Worm (Caenorhabditis elegans): ENCODE data around the gene unc-116.

unc-116 gene

DNA sequence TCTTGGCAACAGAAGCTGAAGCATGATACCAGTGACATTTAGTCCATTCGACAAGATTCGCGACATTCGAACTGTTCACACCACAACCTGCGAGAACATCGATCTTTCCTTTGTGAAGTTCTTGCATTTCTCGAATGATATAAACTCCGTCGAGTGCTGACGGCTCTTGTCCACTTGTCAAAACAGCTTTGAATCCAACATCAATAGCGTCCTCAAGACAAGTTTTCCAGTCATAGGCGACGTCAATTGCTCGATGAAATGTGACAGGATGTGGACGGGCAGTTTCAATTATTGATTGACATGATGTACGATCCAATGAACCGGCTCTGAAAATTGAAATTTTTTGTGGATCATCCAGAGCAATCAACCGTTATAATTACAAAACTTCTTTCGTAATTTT is 47.7 kb upstream of the unc-116 start:
- TF ChIP-seq ceh-40 (GFP tag; IDR thresholded peaks at IDR 0.05) (no peak), D2030.7 (GFP tag; IDR thresholded peaks at IDR 0.05) (no peak), zim-3 (tag; optimal IDR thresholded peaks at IDR 0.05) (no peak), hlh-12 (tag; optimal IDR thresholded peaks at IDR 0.05) (no peak), C06A6.2 (GFP tag; conservative IDR thresholded peaks at IDR 0.05) (no peak), sea-2 (GFP tag; IDR thresholded peaks at IDR 0.05) (no peak)

DNA sequence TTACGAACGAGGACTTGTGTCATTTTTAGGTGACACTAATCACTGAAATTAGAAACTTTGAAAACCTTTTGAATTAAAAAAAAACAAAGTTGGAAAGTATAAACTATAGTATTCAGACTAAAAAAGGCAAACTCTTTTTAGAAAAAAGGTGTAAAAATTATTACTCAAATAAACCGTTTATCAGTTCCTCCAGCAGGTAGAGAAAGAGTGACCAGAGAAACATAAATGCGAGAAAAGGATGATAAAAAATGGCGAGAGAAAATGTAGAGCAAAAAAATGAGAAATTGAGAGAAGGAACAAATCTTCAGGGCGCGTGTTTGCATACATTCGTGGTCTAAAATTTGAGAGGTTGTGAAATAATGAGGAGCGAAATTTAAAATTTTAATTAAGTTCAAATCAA is 46.9 kb upstream of the unc-116 start, which contains the start of gene lap-1:
lap-1 (minus strand) TSS at position 42 of the 400 bp plus-strand sequence.
- TF ChIP-seq nhr-80 (tag; optimal IDR thresholded peaks at IDR 0.05) (peak; percentile 48), cebp-1 (GFP tag; IDR thresholded peaks at IDR 0.05) (no peak), cebp-1 (tag; optimal IDR thresholded peaks at IDR 0.05) (peak; percentile 28), sea-2 (GFP tag; IDR thresholded peaks at IDR 0.05) (no peak), ets-4 (GFP tag; optimal IDR thresholded peaks at IDR 0.05) (no peak), F52B5.7 (tag; optimal IDR thresholded peaks at IDR 0.05) (no peak)

DNA sequence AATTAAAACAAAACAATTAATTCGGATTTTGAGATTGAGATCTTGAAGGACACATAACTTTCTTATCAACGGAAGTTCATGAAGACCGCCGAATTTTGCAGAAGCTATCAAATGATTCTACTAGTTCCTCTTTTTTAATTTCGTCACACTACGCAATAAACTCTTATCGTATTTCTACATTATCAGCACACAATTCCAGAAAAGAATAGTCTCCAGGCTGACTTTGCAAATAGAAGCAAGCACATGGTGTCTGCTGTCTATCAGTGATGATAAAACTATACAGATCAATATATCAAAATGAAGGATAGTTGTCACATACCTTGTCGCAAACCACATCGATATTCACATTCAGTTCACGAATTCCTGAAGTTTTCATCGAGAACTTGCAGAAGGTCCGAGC is 45.5 kb upstream of the unc-116 start:
- TF ChIP-seq hrde-1 (tag; optimal IDR thresholded peaks at IDR 0.05; ENCODE audit: borderline replicate concordance): no peak
- no peak for TF ChIP-seq nfya-2 (GFP tag; IDR thresholded peaks at IDR 0.05)
- no peak for TF ChIP-seq T07F8.4 (tag; optimal IDR thresholded peaks at IDR 0.05)
- TF ChIP-seq somi-1 (GFP tag; optimal IDR thresholded peaks at IDR 0.05): no peak
- TF ChIP-seq ztf-28 (GFP tag; IDR thresholded peaks at IDR 0.05): no peak
- no peak for TF ChIP-seq F55B11.4 (tag; optimal IDR thresholded peaks at IDR 0.05; ENCODE audit: borderline replicate concordance, insufficient read depth)
- 0 out of 2 replicates have a peak, but pooled peaks have one; percentile 35 for TF ChIP-seq cebp-1 (GFP tag; IDR thresholded peaks at IDR 0.05)
- TF ChIP-seq cebp-1 (tag; optimal IDR thresholded peaks at IDR 0.05): no peak
- no peak for TF ChIP-seq tlf-1 (GFP tag; optimal IDR thresholded peaks at IDR 0.05)
- TF ChIP-seq ets-4 (GFP tag; optimal IDR thresholded peaks at IDR 0.05): peak; percentile 66
- TF ChIP-seq nhr-80 (tag; optimal IDR thresholded peaks at IDR 0.05): peak; percentile 97
- TF ChIP-seq nfyb-1 (GFP tag; IDR thresholded peaks at IDR 0.05): 0 out of 2 replicates have a peak, but pooled peaks have one; percentile 42
- TF ChIP-seq dpl-1 (GFP tag; optimal IDR thresholded peaks at IDR 0.05): no peak
- no peak for TF ChIP-seq die-1 (tag; optimal IDR thresholded peaks at IDR 0.05)
- TF ChIP-seq ama-1 (optimal IDR thresholded peaks at IDR 0.05): no peak
- no peak for TF ChIP-seq ama-1 (GFP tag; optimal IDR thresholded peaks at IDR 0.05)
- no peak for TF ChIP-seq ceh-91 (GFP tag; IDR thresholded peaks at IDR 0.05)
- TF ChIP-seq rec-8 (tag; optimal IDR thresholded peaks at IDR 0.05): no peak
- TF ChIP-seq tbx-9 (tag; optimal IDR thresholded peaks at IDR 0.05; ENCODE audit: borderline replicate concordance): no peak
- TF ChIP-seq dox-1 (GFP tag; IDR thresholded peaks at IDR 0.05): peak; percentile 44; the same call in 1 of the 2 replicates
- no peak for TF ChIP-seq snpc-1.1 (tag; optimal IDR thresholded peaks at IDR 0.05; ENCODE audit: insufficient read depth)
- no peak for TF ChIP-seq sea-2 (GFP tag; IDR thresholded peaks at IDR 0.05)
- no peak for TF ChIP-seq bed-1 (GFP tag; IDR thresholded peaks at IDR 0.05)
- TF ChIP-seq attf-6 (GFP tag; IDR thresholded peaks at IDR 0.05): no peak

DNA sequence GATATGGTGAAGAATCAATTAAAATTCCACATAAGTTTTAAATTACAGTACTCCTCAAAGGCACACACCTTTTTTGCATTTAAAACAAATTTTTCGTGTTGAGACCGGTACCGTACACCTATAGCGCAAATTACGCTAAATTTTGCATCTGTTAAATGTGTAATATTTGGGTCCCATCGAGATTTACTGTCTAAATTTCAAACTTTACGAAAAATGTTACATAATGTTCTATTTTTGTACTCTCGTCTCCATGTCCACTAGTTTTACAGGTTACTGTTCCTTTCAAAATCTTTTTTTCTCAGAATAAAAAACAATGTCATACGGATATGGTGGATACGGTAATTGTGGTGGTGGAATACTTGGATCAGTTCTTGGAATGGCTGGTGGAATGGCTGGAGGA is 43.4 kb upstream of the unc-116 start, which contains the start of gene ZK353.2:
ZK353.2 (plus strand) TSS at position 301 of the 400 bp plus-strand sequence.
- TF ChIP-seq lin-40 (tag; optimal IDR thresholded peaks at IDR 0.05) (no peak), unc-62 (GFP tag; optimal IDR thresholded peaks at IDR 0.05) (no peak), sdz-38 (tag; optimal IDR thresholded peaks at IDR 0.05) (no peak), nfyb-1 (GFP tag; IDR thresholded peaks at IDR 0.05) (no peak)

DNA sequence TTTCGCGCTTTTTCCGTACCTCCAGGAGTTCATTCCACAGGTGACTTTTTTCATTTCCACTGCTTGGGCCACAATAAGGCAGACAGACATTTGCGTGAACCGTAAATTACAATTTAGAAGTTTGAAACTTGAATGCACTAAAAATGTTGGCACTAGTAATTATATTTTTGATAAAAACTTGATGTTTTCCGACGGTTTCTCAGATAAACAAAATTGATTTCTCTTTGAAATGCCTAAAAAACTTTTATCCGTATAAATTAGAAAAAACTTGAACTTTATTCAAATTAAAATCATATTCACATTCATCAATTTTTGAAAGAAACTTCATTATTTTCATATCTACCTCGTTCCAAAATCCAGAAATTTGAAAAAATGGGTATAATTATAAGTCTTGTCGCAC is 40.7 kb upstream of the unc-116 start, which contains the start of gene ZK353.3:
ZK353.3 (plus strand) TSS at position 301 of the 400 bp plus-strand sequence.
- TF ChIP-seq somi-1 (GFP tag; optimal IDR thresholded peaks at IDR 0.05) (no peak), B0035.1 (tag; optimal IDR thresholded peaks at IDR 0.05) (no peak), aptf-2 (GFP tag; conservative IDR thresholded peaks at IDR 0.05) (no peak), ztf-25 (GFP tag; IDR thresholded peaks at IDR 0.05) (no peak), cebp-1 (GFP tag; IDR thresholded peaks at IDR 0.05) (no peak), cebp-1 (tag; optimal IDR thresholded peaks at IDR 0.05) (no peak), F39B2.1 (GFP tag; IDR thresholded peaks at IDR 0.05) (no peak), ztf-28 (GFP tag; IDR thresholded peaks at IDR 0.05) (no peak), K11D2.4 (GFP tag; IDR thresholded peaks at IDR 0.05) (no peak), ztf-3 (GFP tag; optimal IDR thresholded peaks at IDR 0.05) (no peak), nhr-120 (GFP tag; IDR thresholded peaks at IDR 0.05) (no peak), tbx-9 (tag; optimal IDR thresholded peaks at IDR 0.05; ENCODE audit: borderline replicate concordance) (no peak)
